Fruit fly (Drosophila melanogaster) whole organism, embryonic: ENCODE results near the gene Nf-YA.

Experiments used
- CG10462 ChIP-seq: fragments of 200-800 bp; sonication (Bioruptor generic); optimal IDR thresholded peaks from 2 replicates; lab custom pipeline; 2016; ENCODE audit warnings: missing biosample characterization, missing genetic modification characterization
- CG17568 ChIP-seq: fragments of 200-800 bp; sonication (Bioruptor generic); optimal IDR thresholded peaks from 2 replicates; lab custom pipeline; 2018; ENCODE audit warnings: missing biosample characterization, mild to moderate bottlenecking, missing genetic modification characterization, moderate library complexity
- ERR ChIP-seq: fragments of 200-800 bp; sonication (Bioruptor generic); optimal IDR thresholded peaks from 2 replicates; lab custom pipeline; 2016; ENCODE audit warnings: missing biosample characterization, missing genetic modification characterization
- ap ChIP-seq: fragments of 200-800 bp; sonication (Bioruptor generic); IDR thresholded peaks from 2 replicates; pipeline ENCODE4 v1.3.6; 2022; ENCODE audit warnings: missing biosample characterization, missing genetic modification characterization
- croc ChIP-seq: fragments of 200-800 bp; sonication (Bioruptor generic); conservative IDR thresholded peaks from 3 replicates; pipeline ENCODE4 v1.3.6; 2022; ENCODE audit warnings: missing biosample characterization, missing genetic modification characterization
- dmrt11E ChIP-seq: fragments of 200-800 bp; sonication (Bioruptor generic); optimal IDR thresholded peaks from 3 replicates; lab custom pipeline; 2018; ENCODE audit warnings: missing biosample characterization, mild to moderate bottlenecking, missing genetic modification characterization, moderate library complexity
- peb ChIP-seq: fragments of 200-800 bp; sonication (Bioruptor generic); IDR thresholded peaks from 2 replicates; pipeline ENCODE4 v1.3.6; 2022; ENCODE audit warnings: missing biosample characterization, missing genetic modification characterization
- stc ChIP-seq: fragments of 200-800 bp; sonication (Bioruptor generic); IDR thresholded peaks from 2 replicates; pipeline ENCODE4 v1.3.6; 2022; ENCODE audit warnings: missing biosample characterization, missing genetic modification characterization

DNA sequence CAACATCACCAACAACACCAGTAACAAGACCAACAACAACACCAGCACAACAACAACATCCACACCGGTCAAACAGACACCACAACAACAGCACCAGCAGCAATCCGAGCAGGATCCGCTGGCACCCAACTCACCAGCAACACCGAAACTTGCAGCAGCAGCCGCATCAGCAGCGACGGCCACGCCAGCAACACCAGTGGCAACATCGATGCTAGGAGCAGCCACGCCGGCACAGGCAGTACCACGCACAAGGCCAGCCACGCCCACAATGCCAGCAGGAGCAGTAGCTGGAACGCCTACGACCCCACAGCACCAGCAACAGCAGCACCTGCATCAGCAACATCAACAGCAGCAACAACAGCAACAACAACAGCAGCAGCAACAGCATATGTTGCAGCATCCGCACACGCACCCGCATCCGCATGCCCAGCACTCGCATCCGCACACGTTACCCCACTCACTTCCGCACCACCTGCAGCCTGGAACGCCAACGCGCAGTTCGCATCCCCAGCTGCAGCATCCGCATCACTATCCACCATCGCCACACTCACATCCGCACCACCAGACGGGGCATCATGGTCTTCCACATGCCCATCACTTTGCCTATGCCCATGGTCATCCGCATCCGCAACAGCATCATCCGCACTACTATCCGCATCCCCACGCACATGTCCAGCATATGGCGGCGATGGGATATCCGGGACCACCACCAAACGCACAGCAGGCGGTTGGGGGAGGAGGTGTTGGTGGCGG, 29.3 kb upstream of the Nf-YA start:
- TF ChIP-seq ap (GFP tag; lab: Robert Waterston, UW) (no peak), CG17568 (no peak), dmrt11E (tag; lab: Kevin White, UChicago) (no peak), ERR (GFP tag; lab: Kevin White, UChicago) (no peak), CG10462 (GFP tag; lab: Kevin White, UChicago) (no peak), stc (GFP tag; lab: Robert Waterston, UW) (no peak), peb (GFP tag; lab: Robert Waterston, UW) (no peak), croc (no peak)
